Worm (Caenorhabditis elegans): ENCODE measurements around the gene srh-282.

The srh-282 gene

ce11 chrIV:307205-307604 is 34.0 kb upstream of the srh-282 start, which contains the start of gene swt-1:
TSS of gene swt-1 (plus strand) at chrIV:307505.
- TF ChIP-seq hrde-1 (tag; optimal IDR thresholded peaks at IDR 0.05; ENCODE audit: borderline replicate concordance), result no peak
- no peak for TF ChIP-seq K12H6.12 (tag; optimal IDR thresholded peaks at IDR 0.05)
- TF ChIP-seq hsf-1 (GFP tag; IDR thresholded peaks at IDR 0.05), result no peak
- TF ChIP-seq fkh-3 (tag; optimal IDR thresholded peaks at IDR 0.05), result no peak
- TF ChIP-seq Y95B8A.8 (GFP tag; IDR thresholded peaks at IDR 0.05), result no peak
- TF ChIP-seq ztf-26 (tag; optimal IDR thresholded peaks at IDR 0.05), result no peak
- no peak for TF ChIP-seq F37B4.10 (GFP tag; IDR thresholded peaks at IDR 0.05)
- TF ChIP-seq C06A6.2 (GFP tag; conservative IDR thresholded peaks at IDR 0.05), result no peak
- TF ChIP-seq ztf-3 (GFP tag; optimal IDR thresholded peaks at IDR 0.05), result no peak
- TF ChIP-seq F52B5.7 (tag; optimal IDR thresholded peaks at IDR 0.05), result no peak
- no peak for TF ChIP-seq cebp-2 (GFP tag; IDR thresholded peaks at IDR 0.05)
- no peak for TF ChIP-seq let-526 (GFP tag; IDR thresholded peaks at IDR 0.05)
- no peak for TF ChIP-seq ama-1 (optimal IDR thresholded peaks at IDR 0.05)
- TF ChIP-seq ama-1 (GFP tag; optimal IDR thresholded peaks at IDR 0.05), result no peak
- no peak for TF ChIP-seq egl-44 (GFP tag; IDR thresholded peaks at IDR 0.05)
- TF ChIP-seq dpff-1 (tag; optimal IDR thresholded peaks at IDR 0.05), result no peak
- no peak for TF ChIP-seq repo-1 (tag; optimal IDR thresholded peaks at IDR 0.05)
- no peak for TF ChIP-seq Y53G8AR.9 (GFP tag; conservative IDR thresholded peaks at IDR 0.05)

- TF ChIP-seq hmg-1.2 (GFP tag; IDR thresholded peaks at IDR 0.05) (peak; percentile 72; the same call in 1 of the 2 replicates), akir-1 (GFP tag; optimal IDR thresholded peaks at IDR 0.05) (no peak), ceh-27 (GFP tag; optimal IDR thresholded peaks at IDR 0.05) (peak; percentile 15), lin-35 (GFP tag; optimal IDR thresholded peaks at IDR 0.05) (peak in 1 of 3 experiments; percentile 8), F57A8.1 (GFP tag; optimal IDR thresholded peaks at IDR 0.05) (no peak), nfya-1 (tag; optimal IDR thresholded peaks at IDR 0.05; ENCODE audit: borderline replicate concordance, insufficient read depth) (no peak), ztf-25 (GFP tag; IDR thresholded peaks at IDR 0.05) (0 out of 2 replicates have a peak, but pooled peaks have one; percentile 18), attf-5 (GFP tag; optimal IDR thresholded peaks at IDR 0.05) (no peak), lin-40 (tag; optimal IDR thresholded peaks at IDR 0.05) (no peak), Y53G8AR.9 (GFP tag; conservative IDR thresholded peaks at IDR 0.05) (no peak), snpc-1.3 (tag; optimal IDR thresholded peaks at IDR 0.05; ENCODE audit: insufficient read depth) (no peak)
These were observed 33.4 kb upstream of the srh-282 start for ce11 chrIV:306572-306971.

ce11 chrIV:305101-305500 is 31.9 kb upstream of the srh-282 start:
- no peak for TF ChIP-seq attf-5 (GFP tag; optimal IDR thresholded peaks at IDR 0.05)
- TF ChIP-seq let-607 (tag; optimal IDR thresholded peaks at IDR 0.05), result no peak
- TF ChIP-seq B0336.3 (GFP tag; IDR thresholded peaks at IDR 0.05), result no peak
- TF ChIP-seq nfya-1 (tag; optimal IDR thresholded peaks at IDR 0.05; ENCODE audit: borderline replicate concordance, insufficient read depth), result no peak
- TF ChIP-seq snpc-3.4 (tag; optimal IDR thresholded peaks at IDR 0.05), result no peak
- TF ChIP-seq nhr-90 (tag; optimal IDR thresholded peaks at IDR 0.05), result no peak
- no peak for TF ChIP-seq tbx-9 (tag; optimal IDR thresholded peaks at IDR 0.05; ENCODE audit: borderline replicate concordance)
- no peak for TF ChIP-seq lin-40 (tag; optimal IDR thresholded peaks at IDR 0.05)
- no peak for TF ChIP-seq madf-10 (tag; optimal IDR thresholded peaks at IDR 0.05)
- no peak for TF ChIP-seq sea-2 (GFP tag; IDR thresholded peaks at IDR 0.05)
- TF ChIP-seq egrh-3 (GFP tag; IDR thresholded peaks at IDR 0.05), result no peak
- no peak for TF ChIP-seq bed-2 (GFP tag; IDR thresholded peaks at IDR 0.05)
- no peak for TF ChIP-seq C06A6.2 (GFP tag; conservative IDR thresholded peaks at IDR 0.05)
- no peak for TF ChIP-seq mel-28 (tag; optimal IDR thresholded peaks at IDR 0.05; ENCODE audit: borderline replicate concordance)
- TF ChIP-seq ceh-91 (GFP tag; IDR thresholded peaks at IDR 0.05), result no peak
- TF ChIP-seq F49E8.2 (tag; optimal IDR thresholded peaks at IDR 0.05; ENCODE audit: insufficient read depth), result no peak
- no peak for TF ChIP-seq ztf-25 (GFP tag; IDR thresholded peaks at IDR 0.05)
- TF ChIP-seq cebp-2 (GFP tag; IDR thresholded peaks at IDR 0.05), result no peak
- no peak for TF ChIP-seq bed-1 (GFP tag; IDR thresholded peaks at IDR 0.05)
- TF ChIP-seq F57C9.4 (tag; optimal IDR thresholded peaks at IDR 0.05), result no peak

All from whole organism, young adult.